Worm (Caenorhabditis elegans): ENCODE data around the gene stc-1.
A peak's percentile ranks its signal among the peaks of the same experiment; 100 is the strongest.

DNA sequence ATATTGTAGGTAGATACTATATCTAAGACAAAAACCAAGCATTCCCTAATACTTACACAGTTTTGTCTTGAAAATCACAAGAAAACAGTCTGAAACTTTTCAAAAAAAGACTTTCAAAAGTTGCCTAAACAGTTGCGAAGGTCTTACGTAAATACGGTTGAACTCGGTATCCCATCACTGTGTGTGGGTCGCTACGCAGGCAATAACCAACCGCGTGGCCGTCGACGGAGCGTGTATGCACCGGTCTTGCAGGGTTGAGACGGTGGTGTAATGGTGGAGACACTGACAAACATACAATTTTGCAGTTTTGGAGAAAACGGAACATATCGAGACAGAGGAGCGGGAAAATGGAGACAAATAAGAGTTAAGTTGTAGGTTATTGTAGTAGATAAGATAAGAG, 4.7 kb downstream of the stc-1 start, which contains the start of gene iff-2:
- TF ChIP-seq Y56A3A.18 (GFP tag; IDR thresholded peaks at IDR 0.05) (peak; percentile 77; the same call in 1 of the 2 replicates), ama-1 (optimal IDR thresholded peaks at IDR 0.05) (peak; percentile 68), ama-1 (GFP tag; optimal IDR thresholded peaks at IDR 0.05) (no peak), unc-62 (GFP tag; optimal IDR thresholded peaks at IDR 0.05) (peak; percentile 87), dpl-1 (GFP tag; optimal IDR thresholded peaks at IDR 0.05) (peak; percentile 73), Y53G8AR.9 (GFP tag; conservative IDR thresholded peaks at IDR 0.05) (peak; percentile 98), egrh-3 (GFP tag; IDR thresholded peaks at IDR 0.05) (no peak), F10E7.11 (tag; optimal IDR thresholded peaks at IDR 0.05) (peak; percentile 23), snpc-4 (GFP tag; optimal IDR thresholded peaks at IDR 0.05) (no peak), snpc-4 (tag; optimal IDR thresholded peaks at IDR 0.05) (peak in 3 of 4 experiments; percentile 84 to 89 (median 89)), egl-18 (GFP tag; IDR thresholded peaks at IDR 0.05) (0 out of 2 replicates have a peak, but pooled peaks have one; percentile 58), ccch-3 (GFP tag; optimal IDR thresholded peaks at IDR 0.05) (peak; percentile 39), efl-1 (GFP tag; optimal IDR thresholded peaks at IDR 0.05) (peak; percentile 56)

All from whole organism, young adult.